Worm (Caenorhabditis elegans): ENCODE measurements around the gene ilc-17.1.

DNA sequence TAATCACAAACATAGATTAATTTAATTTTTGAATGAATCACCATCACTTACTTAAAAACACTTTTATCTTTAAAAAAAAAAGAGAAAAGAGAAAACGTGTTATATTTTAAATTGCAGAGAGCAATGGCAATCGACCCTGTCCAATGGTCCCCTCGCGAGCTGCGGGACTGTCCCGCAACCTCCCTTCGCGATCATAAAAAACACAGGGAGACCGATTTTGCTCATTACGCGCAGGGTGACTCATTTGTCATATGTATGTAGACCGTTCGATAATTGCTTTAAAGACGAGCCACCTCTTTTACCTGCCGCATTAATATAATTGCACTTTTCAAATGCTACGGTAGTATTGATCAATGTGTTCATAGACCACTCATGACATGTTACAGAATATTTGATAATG lies 39.5 kb downstream of the ilc-17.1 start:
- TF ChIP-seq nhr-76 (tag; optimal IDR thresholded peaks at IDR 0.05) (no peak), ces-1 (GFP tag; optimal IDR thresholded peaks at IDR 0.05) (no peak), unc-62 (GFP tag; optimal IDR thresholded peaks at IDR 0.05) (no peak), lsy-2 (tag; optimal IDR thresholded peaks at IDR 0.05) (no peak)

Measured in whole organism, mixed stage, embryonic.